Worm (Caenorhabditis elegans) whole organism, L3 larva: Measurements from ENCODE around the gene hlb-1.
A peak's percentile ranks its signal among the peaks of the same experiment; 100 is the strongest.

Experiments used
- R02D3.7 ChIP-seq: fragments of 150-350 bp; optimal IDR thresholded peaks from 2 replicates; lab custom pipeline; 2014; ENCODE audit warnings: missing biosample characterization, missing genetic modification characterization
- ZK546.5 ChIP-seq: sonication (generic microtip); optimal IDR thresholded peaks from 2 replicates; lab custom pipeline; 2017; ENCODE audit warnings: missing biosample characterization, missing genetic modification characterization
- aly-2 ChIP-seq: fragments of 150-350 bp; optimal IDR thresholded peaks from 2 replicates; lab custom pipeline; 2014; ENCODE audit warnings: missing biosample characterization, missing genetic modification characterization
- ama-1 ChIP-seq: fragments of 150-350 bp; optimal IDR thresholded peaks from 2 replicates; lab custom pipeline; 2018
- ceh-16 ChIP-seq: sonication (generic microtip); optimal IDR thresholded peaks from 2 replicates; lab custom pipeline; 2017; ENCODE audit warnings: missing biosample characterization, missing genetic modification characterization
- ceh-28 ChIP-seq: fragments of 150-350 bp; optimal IDR thresholded peaks from 2 replicates; lab custom pipeline; 2014; ENCODE audit warnings: missing biosample characterization, missing genetic modification reagents, missing genetic modification characterization
- ceh-82 ChIP-seq: fragments of 150-350 bp; optimal IDR thresholded peaks from 2 replicates; lab custom pipeline; 2014; ENCODE audit warnings: missing biosample characterization, missing genetic modification characterization
- daf-12 ChIP-seq: fragments of 150-350 bp; optimal IDR thresholded peaks from 2 replicates; lab custom pipeline; 2014; ENCODE audit warnings: missing biosample characterization, missing genetic modification reagents, missing genetic modification characterization
- egl-27 ChIP-seq: sonication (generic microtip); optimal IDR thresholded peaks from 4 replicates; lab custom pipeline; 2017; ENCODE audit warnings: missing biosample characterization, missing genetic modification reagents, missing genetic modification characterization
- egl-5 ChIP-seq: fragments of 150-350 bp; optimal IDR thresholded peaks from 2 replicates; lab custom pipeline; 2017; ENCODE audit warnings: missing biosample characterization, missing genetic modification reagents, missing genetic modification characterization, inconsistent platforms
- elt-1 ChIP-seq: fragments of 150-350 bp; optimal IDR thresholded peaks from 2 replicates; lab custom pipeline; 2014; ENCODE audit warnings: missing biosample characterization, missing genetic modification characterization
- elt-2 ChIP-seq: sonication (generic microtip); optimal IDR thresholded peaks from 2 replicates; lab custom pipeline; 2016; ENCODE audit warnings: missing genetic modification reagents, mild to moderate bottlenecking, missing genetic modification characterization, missing compliant biosample characterization
- elt-3 ChIP-seq, 3 experiments: fragments of 150-350 bp in 1 of 3; sonication (generic microtip) in 2 of 3; optimal IDR thresholded peaks; 2 replicates in 2 of 3; 4 replicates in 1 of 3; lab custom pipeline; 2014 to 2017; ENCODE audit warnings: missing biosample characterization in 3 of 3, missing genetic modification characterization in 3 of 3
- fkh-2 ChIP-seq: fragments of 150-350 bp; optimal IDR thresholded peaks from 2 replicates; lab custom pipeline; 2014; ENCODE audit warnings: missing biosample characterization, missing genetic modification reagents, missing genetic modification characterization
- hmg-11 ChIP-seq: sonication (generic microtip); optimal IDR thresholded peaks from 2 replicates; lab custom pipeline; 2016; ENCODE audit warnings: missing genetic modification characterization, missing compliant biosample characterization
- jun-1 ChIP-seq: fragments of 150-350 bp; optimal IDR thresholded peaks from 2 replicates; lab custom pipeline; 2014; ENCODE audit warnings: missing biosample characterization, missing genetic modification reagents, missing genetic modification characterization
- lin-15B ChIP-seq: fragments of 150-350 bp; optimal IDR thresholded peaks from 2 replicates; lab custom pipeline; 2014; ENCODE audit warnings: missing biosample characterization, missing genetic modification characterization
- lin-39 ChIP-seq: fragments of 150-350 bp; optimal IDR thresholded peaks from 2 replicates; lab custom pipeline; 2018; ENCODE audit warnings: missing biosample characterization, missing genetic modification reagents, missing genetic modification characterization
- lsy-12 ChIP-seq: sonication (generic microtip); optimal IDR thresholded peaks from 2 replicates; lab custom pipeline; 2016; ENCODE audit warnings: mild to moderate bottlenecking, missing genetic modification characterization, missing compliant biosample characterization
- mdl-1 ChIP-seq: fragments of 150-350 bp; optimal IDR thresholded peaks from 2 replicates; lab custom pipeline; 2014; ENCODE audit warnings: missing biosample characterization, missing genetic modification characterization
- mml-1 ChIP-seq: fragments of 150-350 bp; sonication (generic microtip); optimal IDR thresholded peaks from 3 replicates; lab custom pipeline; 2014; ENCODE audit warnings: missing biosample characterization, missing genetic modification characterization
- nfya-1 ChIP-seq: sonication (generic microtip); optimal IDR thresholded peaks from 2 replicates; lab custom pipeline; 2017; ENCODE audit warnings: missing genetic modification characterization, mild to moderate bottlenecking, missing compliant biosample characterization, antibody characterized with exemption, moderate library complexity; ENCODE audit not compliant: insufficient read depth
- nhr-23 ChIP-seq: fragments of 150-350 bp; optimal IDR thresholded peaks from 2 replicates; lab custom pipeline; 2014; ENCODE audit warnings: missing biosample characterization, missing genetic modification reagents, missing genetic modification characterization
- nhr-237 ChIP-seq: fragments of 150-350 bp; optimal IDR thresholded peaks from 2 replicates; lab custom pipeline; 2014; ENCODE audit warnings: missing biosample characterization, missing genetic modification characterization
- nhr-25 ChIP-seq: sonication (generic microtip); optimal IDR thresholded peaks from 2 replicates; lab custom pipeline; 2017; ENCODE audit warnings: missing biosample characterization, missing genetic modification characterization
- nhr-28 ChIP-seq: fragments of 150-350 bp; optimal IDR thresholded peaks from 2 replicates; lab custom pipeline; 2014; ENCODE audit warnings: missing biosample characterization, missing genetic modification characterization
- nhr-43 ChIP-seq: sonication (generic microtip); optimal IDR thresholded peaks from 2 replicates; lab custom pipeline; 2016; ENCODE audit warnings: mild to moderate bottlenecking, missing genetic modification characterization, missing compliant biosample characterization; ENCODE audit not compliant: poor library complexity, severe bottlenecking
- nhr-67 ChIP-seq: fragments of 150-350 bp; optimal IDR thresholded peaks from 2 replicates; lab custom pipeline; 2014; ENCODE audit warnings: missing biosample characterization, missing genetic modification characterization
- nhr-76 ChIP-seq: fragments of 150-350 bp; sonication (generic microtip); optimal IDR thresholded peaks from 5 replicates; lab custom pipeline; 2014; ENCODE audit warnings: missing biosample characterization, missing genetic modification characterization
- nhr-77 ChIP-seq: fragments of 150-350 bp; optimal IDR thresholded peaks from 2 replicates; lab custom pipeline; 2014; ENCODE audit warnings: missing biosample characterization, missing genetic modification characterization
- pqm-1 ChIP-seq: fragments of 150-350 bp; optimal IDR thresholded peaks from 2 replicates; lab custom pipeline; 2017; ENCODE audit warnings: missing biosample characterization, missing genetic modification characterization, inconsistent platforms
- sea-2 ChIP-seq: fragments of 150-350 bp; sonication (generic microtip); optimal IDR thresholded peaks from 4 replicates; lab custom pipeline; 2014; ENCODE audit warnings: missing biosample characterization, missing genetic modification reagents, missing genetic modification characterization
- snpc-4 ChIP-seq: fragments of 150-350 bp; optimal IDR thresholded peaks from 2 replicates; lab custom pipeline; 2014; ENCODE audit warnings: missing biosample characterization, missing genetic modification characterization
- tbx-2 ChIP-seq: sonication (generic microtip); optimal IDR thresholded peaks from 2 replicates; lab custom pipeline; 2016; ENCODE audit warnings: mild to moderate bottlenecking, missing genetic modification characterization, missing compliant biosample characterization
- unc-62 ChIP-seq: fragments of 150-350 bp; sonication (generic microtip); optimal IDR thresholded peaks from 4 replicates; lab custom pipeline; 2014; ENCODE audit warnings: missing biosample characterization, missing genetic modification reagents, missing genetic modification characterization
- zag-1 ChIP-seq: fragments of 150-350 bp; optimal IDR thresholded peaks from 2 replicates; lab custom pipeline; 2014; ENCODE audit warnings: missing biosample characterization, missing genetic modification characterization
- ztf-11 ChIP-seq: fragments of 150-350 bp; optimal IDR thresholded peaks from 2 replicates; lab custom pipeline; 2014; ENCODE audit warnings: missing biosample characterization, missing genetic modification characterization
- ztf-4 ChIP-seq: fragments of 150-350 bp; optimal IDR thresholded peaks from 2 replicates; lab custom pipeline; 2014; ENCODE audit warnings: missing biosample characterization, missing genetic modification characterization

Gene hlb-1

DNA sequence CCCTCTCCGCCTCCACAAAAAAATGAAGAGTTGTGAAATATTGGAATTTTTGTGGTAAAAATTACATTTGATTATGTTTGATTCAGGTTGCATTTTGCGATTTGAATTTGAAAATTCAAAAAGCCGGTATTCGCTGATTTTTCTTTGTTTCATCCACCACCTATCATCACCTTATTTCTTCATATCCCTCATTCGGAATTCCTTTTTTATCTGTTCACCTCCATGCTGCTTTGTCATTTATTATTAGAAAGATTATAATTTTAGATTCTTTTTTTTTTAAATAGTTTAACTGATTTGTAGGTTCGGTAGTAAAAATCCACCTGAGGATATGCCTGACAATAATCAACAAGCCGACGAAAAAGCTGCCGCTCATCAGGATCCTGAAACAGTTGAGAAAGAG lies 29.9 kb downstream of the hlb-1 start, which contains the start of gene mct-3:
Gene mct-3, plus strand, starts transcription at position 301 of the 400 bp plus-strand sequence.
- TF ChIP-seq ceh-82 (tag; lab: Kevin White, UChicago) (no peak), ama-1 (lab: Kevin White, UChicago) (no peak), zag-1 (no peak)
- TF ChIP-seq, all 47 proteins: peak for 0

DNA sequence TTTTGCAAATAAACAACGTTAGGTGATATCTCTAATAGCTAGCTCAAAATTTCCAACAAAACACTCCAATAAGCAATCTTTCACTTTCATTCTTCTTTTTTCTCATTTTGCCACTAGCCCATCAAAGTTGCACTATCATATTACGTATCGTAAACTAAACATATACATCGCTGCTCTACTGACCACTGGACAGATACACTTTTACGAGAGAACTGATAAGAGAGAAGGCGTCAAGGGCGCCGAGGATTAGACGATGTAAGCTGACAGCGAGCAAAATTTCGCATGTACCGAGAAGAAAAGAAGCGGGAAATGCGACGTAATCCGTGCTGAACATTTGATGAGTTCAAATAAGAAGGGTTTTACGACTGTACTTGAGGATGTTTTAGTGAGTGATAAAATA lies 30.9 kb downstream of the hlb-1 start:
- peak; percentile 31 for TF ChIP-seq pqm-1
- TF ChIP-seq R02D3.7 (tag; lab: Kevin White, UChicago), result no peak
- TF ChIP-seq mml-1 (tag; lab: Kevin White, UChicago), result no peak
- TF ChIP-seq hmg-11, result no peak
- no peak for TF ChIP-seq nhr-67
- no peak for TF ChIP-seq egl-27 (tag; lab: Kevin White, UChicago)
- TF ChIP-seq unc-62 (GFP tag; lab: Kevin White, UChicago), result no peak
- TF ChIP-seq egl-5, result peak; percentile 37
- no peak for TF ChIP-seq aly-2
- no peak for TF ChIP-seq elt-1 (tag; lab: Kevin White, UChicago)
- TF ChIP-seq fkh-2 (tag; lab: Kevin White, UChicago), result no peak
- no peak for TF ChIP-seq ztf-4 (tag; lab: Kevin White, UChicago)
- no peak for TF ChIP-seq nhr-43
- no peak for TF ChIP-seq ceh-82 (tag; lab: Kevin White, UChicago)
- TF ChIP-seq lin-15B, result no peak
- no peak for TF ChIP-seq snpc-4 (tag; lab: Kevin White, UChicago)
- TF ChIP-seq nhr-23 (tag; lab: Kevin White, UChicago), result no peak
- peak; percentile 24 for TF ChIP-seq elt-2
- no peak for TF ChIP-seq elt-3 (tag; optimal IDR thresholded peaks at IDR 0.05; lab: Kevin White, UChicago)
- no peak for TF ChIP-seq ceh-16
- no peak for TF ChIP-seq nfya-1 (tag; lab: Kevin White, UChicago)
- no peak for TF ChIP-seq nhr-77 (tag; lab: Kevin White, UChicago)
- no peak for TF ChIP-seq nhr-25 (tag; lab: Kevin White, UChicago)
- no peak for TF ChIP-seq jun-1 (tag; lab: Kevin White, UChicago)
- TF ChIP-seq daf-12 (tag; lab: Kevin White, UChicago), result no peak
- no peak for TF ChIP-seq nhr-76 (tag; lab: Kevin White, UChicago)

DNA sequence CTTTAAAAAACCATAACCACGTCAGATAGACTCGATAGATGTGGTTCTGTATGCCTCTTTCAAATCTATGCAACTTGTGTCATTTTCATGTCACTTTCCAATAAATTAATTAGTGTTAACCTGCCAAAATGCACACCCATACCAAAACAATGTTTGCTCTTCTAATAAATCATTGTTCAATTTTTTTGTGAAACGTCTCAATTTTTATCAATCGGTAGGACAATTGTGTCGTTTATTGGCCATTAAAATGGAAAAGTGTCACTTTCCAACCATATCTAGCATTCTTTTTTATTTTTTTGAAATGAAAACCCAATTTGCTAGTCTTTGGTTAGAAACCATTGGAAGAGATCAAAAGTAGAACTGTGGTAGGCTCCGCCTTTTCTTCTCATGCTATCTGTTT lies 32.2 kb downstream of the hlb-1 start:
- no peak for TF ChIP-seq R02D3.7 (tag; lab: Kevin White, UChicago)
- no peak for TF ChIP-seq mdl-1 (tag; lab: Kevin White, UChicago)
- no peak for TF ChIP-seq ceh-82 (tag; lab: Kevin White, UChicago)
- TF ChIP-seq snpc-4 (tag; lab: Kevin White, UChicago), result no peak
- TF ChIP-seq elt-2, result peak; percentile 51
- TF ChIP-seq nhr-237 (tag; lab: Kevin White, UChicago), result no peak

DNA sequence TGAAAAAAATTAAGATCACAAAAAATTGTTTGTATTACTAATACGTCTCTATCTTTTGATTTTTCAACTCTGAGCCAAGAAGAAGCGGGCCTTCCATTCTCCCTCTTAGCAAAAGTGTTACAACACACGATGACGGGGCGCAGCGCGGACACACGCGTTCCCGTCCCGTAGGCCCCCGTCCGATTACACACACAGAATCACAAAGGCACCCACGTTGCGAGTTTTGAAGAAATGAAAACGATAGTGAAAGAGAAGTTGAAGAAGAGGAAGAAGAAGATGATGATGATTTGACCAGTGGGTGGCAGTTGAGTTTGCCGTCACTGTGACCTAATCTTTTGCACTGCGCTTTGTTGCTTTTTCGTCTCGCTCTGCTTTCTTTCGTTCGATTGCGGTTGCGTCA lies 36.5 kb downstream of the hlb-1 start:
- TF ChIP-seq nhr-43 (no peak), ceh-28 (no peak), lin-39 (tag; lab: Kevin White, UChicago) (peak; percentile 1), ztf-11 (tag; lab: Kevin White, UChicago) (no peak)
- TF ChIP-seq, all 47 proteins: peak for 1

DNA sequence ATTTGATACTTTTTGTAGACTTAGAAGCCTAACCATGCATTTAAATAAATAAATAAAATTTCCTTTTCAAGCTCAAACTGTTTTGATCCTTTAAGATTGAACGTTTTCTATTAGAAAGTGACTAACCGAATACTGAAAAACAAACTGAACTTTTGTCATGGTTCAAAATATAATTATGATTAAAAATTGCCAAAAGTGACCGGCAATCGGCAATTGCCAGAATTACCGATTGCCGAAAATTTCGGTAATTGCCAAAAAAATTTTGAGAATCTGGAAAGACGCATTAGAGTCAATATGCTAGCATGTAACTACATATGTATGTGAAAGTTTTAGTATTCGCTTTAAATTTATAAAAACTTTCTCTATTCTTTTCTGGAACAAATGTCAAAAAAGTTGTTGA lies 38.9 kb downstream of the hlb-1 start, which contains the start of gene M03B6.5:
Gene M03B6.5, plus strand, starts transcription at position 301 of the 400 bp plus-strand sequence.
- TF ChIP-seq elt-3 (tag; optimal IDR thresholded peaks at IDR 0.05; lab: Kevin White, UChicago) (no peak), lin-39 (tag; lab: Kevin White, UChicago) (no peak), tbx-2 (tag; lab: Kevin White, UChicago) (no peak), R02D3.7 (tag; lab: Kevin White, UChicago) (no peak), ztf-4 (tag; lab: Kevin White, UChicago) (no peak), snpc-4 (tag; lab: Kevin White, UChicago) (no peak), ceh-28 (no peak), mdl-1 (tag; lab: Kevin White, UChicago) (no peak), sea-2 (GFP tag; lab: Kevin White, UChicago) (no peak), egl-5 (no peak), nhr-28 (tag; lab: Kevin White, UChicago) (no peak), lsy-12 (tag; lab: Kevin White, UChicago) (no peak), daf-12 (tag; lab: Kevin White, UChicago) (no peak), zag-1 (no peak), fkh-2 (tag; lab: Kevin White, UChicago) (no peak), ZK546.5 (tag; lab: Kevin White, UChicago) (no peak), unc-62 (GFP tag; lab: Kevin White, UChicago) (no peak), elt-2 (no peak)
